Worm (Caenorhabditis elegans): Measurements from ENCODE around the gene F08D12.12.

- no peak for TF ChIP-seq lin-13 (GFP tag; optimal IDR thresholded peaks at IDR 0.05)
- no peak for TF ChIP-seq snpc-4 (tag; optimal IDR thresholded peaks at IDR 0.05)
- no peak for TF ChIP-seq unc-39 (tag; optimal IDR thresholded peaks at IDR 0.05)
- TF ChIP-seq unc-62 (GFP tag; optimal IDR thresholded peaks at IDR 0.05) = no peak
- TF ChIP-seq nhr-21 (tag; optimal IDR thresholded peaks at IDR 0.05) = no peak
- no peak for TF ChIP-seq mbf-1 (tag; optimal IDR thresholded peaks at IDR 0.05)
- no peak for TF ChIP-seq egl-27 (tag; optimal IDR thresholded peaks at IDR 0.05)
Observed at ce11 chrII:2815017-2815416, 28.1 kb upstream of the F08D12.12 start.

Measured in whole organism, L2 larva.